Fruit fly (Drosophila melanogaster) whole organism, embryonic: ENCODE results near the gene CG3598.

Experiments used
- Asciz ChIP-seq: fragments of 200-800 bp; sonication (Bioruptor generic); optimal IDR thresholded peaks from 2 replicates; lab custom pipeline; 2017; ENCODE audit warnings: missing biosample characterization, mild to moderate bottlenecking, missing genetic modification characterization, missing genetic modification reagents
- BtbVII ChIP-seq: fragments of 200-800 bp; sonication (Bioruptor generic); optimal IDR thresholded peaks from 3 replicates; lab custom pipeline; 2017; ENCODE audit warnings: missing biosample characterization, mild to moderate bottlenecking, missing genetic modification characterization
- CG10274 ChIP-seq: fragments of 200-800 bp; sonication (Bioruptor generic); optimal IDR thresholded peaks from 3 replicates; lab custom pipeline; 2017; ENCODE audit warnings: missing biosample characterization, mild to moderate bottlenecking, missing genetic modification characterization
- CG10431 ChIP-seq: fragments of 200-800 bp; sonication (Bioruptor generic); optimal IDR thresholded peaks from 3 replicates; lab custom pipeline; 2018; ENCODE audit warnings: missing biosample characterization, mild to moderate bottlenecking, missing genetic modification characterization
- CG11723 ChIP-seq: fragments of 200-800 bp; sonication (Bioruptor generic); optimal IDR thresholded peaks from 2 replicates; lab custom pipeline; 2017; ENCODE audit warnings: missing biosample characterization, mild to moderate bottlenecking, missing genetic modification characterization
- CG1233 ChIP-seq: fragments of 200-800 bp; sonication (Bioruptor generic); optimal IDR thresholded peaks from 4 replicates; lab custom pipeline; 2018; ENCODE audit warnings: missing biosample characterization, mild to moderate bottlenecking, missing genetic modification characterization
- CG12659 ChIP-seq: fragments of 200-800 bp; sonication (Bioruptor generic); optimal IDR thresholded peaks from 3 replicates; lab custom pipeline; 2017; ENCODE audit warnings: mild to moderate bottlenecking, missing biosample characterization, missing genetic modification reagents, missing genetic modification characterization
- CG13287 ChIP-seq: fragments of 200-800 bp; sonication (Bioruptor generic); IDR thresholded peaks from 2 replicates; pipeline ENCODE4 v1.3.6; 2022; ENCODE audit warnings: missing biosample characterization, missing genetic modification characterization; ENCODE audit not compliant: partially characterized antibody
- CG15601 ChIP-seq: fragments of 200-800 bp; sonication (Bioruptor generic); optimal IDR thresholded peaks from 3 replicates; lab custom pipeline; 2019; ENCODE audit warnings: missing biosample characterization, mild to moderate bottlenecking, missing genetic modification characterization, moderate library complexity
- CG16815 ChIP-seq: fragments of 200-800 bp; sonication (Bioruptor generic); optimal IDR thresholded peaks from 3 replicates; lab custom pipeline; 2017; ENCODE audit warnings: missing biosample characterization, mild to moderate bottlenecking, missing genetic modification characterization
- CG17359 ChIP-seq: fragments of 200-800 bp; sonication (Bioruptor generic); optimal IDR thresholded peaks from 3 replicates; lab custom pipeline; 2018; ENCODE audit warnings: missing biosample characterization, mild to moderate bottlenecking, missing genetic modification characterization, moderate library complexity
- CG17385 ChIP-seq: fragments of 200-800 bp; sonication (Bioruptor generic); optimal IDR thresholded peaks from 3 replicates; lab custom pipeline; 2018; ENCODE audit warnings: missing biosample characterization, mild to moderate bottlenecking, missing genetic modification characterization
- CG18011 ChIP-seq: fragments of 200-800 bp; sonication (Bioruptor generic); optimal IDR thresholded peaks from 2 replicates; lab custom pipeline; 2017; ENCODE audit warnings: missing biosample characterization, missing genetic modification characterization, mild to moderate bottlenecking, moderate library complexity, missing genotype
- CG32532 ChIP-seq: fragments of 200-800 bp; sonication (Bioruptor generic); IDR thresholded peaks from 2 replicates; pipeline ENCODE4 v1.3.6; 2022; ENCODE audit warnings: missing biosample characterization, missing genetic modification characterization
- CG33213 ChIP-seq: fragments of 200-800 bp; sonication (Bioruptor generic); optimal IDR thresholded peaks from 3 replicates; lab custom pipeline; 2016; ENCODE audit warnings: missing biosample characterization, missing genetic modification characterization
- CG5180 ChIP-seq: fragments of 200-800 bp; sonication (Bioruptor generic); optimal IDR thresholded peaks from 3 replicates; lab custom pipeline; 2017; ENCODE audit warnings: missing biosample characterization, missing genetic modification characterization, mild to moderate bottlenecking, moderate library complexity, missing genetic modification reagents
- CG6813 ChIP-seq: fragments of 200-800 bp; sonication (Bioruptor generic); optimal IDR thresholded peaks from 2 replicates; lab custom pipeline; 2017; ENCODE audit warnings: missing biosample characterization, missing genetic modification characterization, mild to moderate bottlenecking, moderate library complexity, missing genetic modification reagents
- CG6854 ChIP-seq: fragments of 200-800 bp; sonication (Bioruptor generic); optimal IDR thresholded peaks from 3 replicates; lab custom pipeline; 2017; ENCODE audit warnings: missing biosample characterization, mild to moderate bottlenecking, missing genetic modification characterization
- CG7987 ChIP-seq: fragments of 200-800 bp; sonication (Bioruptor generic); optimal IDR thresholded peaks from 2 replicates; lab custom pipeline; 2018; ENCODE audit warnings: missing biosample characterization, mild to moderate bottlenecking, missing genetic modification characterization, moderate library complexity
- CG9437 ChIP-seq: fragments of 200-800 bp; sonication (Bioruptor generic); optimal IDR thresholded peaks from 2 replicates; lab custom pipeline; 2018; ENCODE audit warnings: missing biosample characterization, mild to moderate bottlenecking, missing genetic modification characterization
- CHES-1-like ChIP-seq: fragments of 200-800 bp; sonication (Bioruptor generic); optimal IDR thresholded peaks from 2 replicates; lab custom pipeline; 2016; ENCODE audit warnings: missing biosample characterization, missing genetic modification characterization
- CrebB ChIP-seq: fragments of 200-800 bp; sonication (Bioruptor generic); optimal IDR thresholded peaks from 3 replicates; lab custom pipeline; 2018; ENCODE audit warnings: missing biosample characterization, mild to moderate bottlenecking, missing genetic modification characterization
- Drgx ChIP-seq: fragments of 200-800 bp; sonication (Bioruptor generic); IDR thresholded peaks from 2 replicates; pipeline ENCODE4 v1.3.6; 2022; ENCODE audit warnings: missing biosample characterization, missing genetic modification characterization
- Lhr ChIP-seq: fragments of 200-800 bp; sonication (Bioruptor generic); optimal IDR thresholded peaks from 3 replicates; lab custom pipeline; 2017; ENCODE audit warnings: mild to moderate bottlenecking, missing biosample characterization, missing genetic modification reagents, missing genetic modification characterization
- MBD-R2 ChIP-seq: fragments of 200-800 bp; sonication (Bioruptor generic); IDR thresholded peaks from 2 replicates; pipeline ENCODE4 v1.3.6; 2022; ENCODE audit warnings: missing biosample characterization, missing genetic modification characterization
- Max ChIP-seq: fragments of 200-800 bp; sonication (Bioruptor generic); optimal IDR thresholded peaks from 2 replicates; lab custom pipeline; 2016; ENCODE audit warnings: missing biosample characterization, mild to moderate bottlenecking, missing genetic modification characterization
- Neu2 ChIP-seq: fragments of 200-800 bp; sonication (Bioruptor generic); optimal IDR thresholded peaks from 3 replicates; lab custom pipeline; 2016; ENCODE audit warnings: missing biosample characterization, missing genetic modification characterization, borderline replicate concordance
- NfI ChIP-seq: fragments of 200-800 bp; sonication (Bioruptor generic); optimal IDR thresholded peaks from 3 replicates; lab custom pipeline; 2018; ENCODE audit warnings: missing biosample characterization, mild to moderate bottlenecking, missing genetic modification characterization, moderate library complexity
- Pdp1 ChIP-seq, 2 experiments: fragments of 200-800 bp; sonication (Bioruptor generic); optimal IDR thresholded peaks; 3 replicates each; lab custom pipeline; 2016; ENCODE audit warnings: missing biosample characterization in 2 of 2, missing genetic modification characterization in 2 of 2, mild to moderate bottlenecking in 1 of 2, moderate library complexity in 1 of 2
- Scr ChIP-seq: fragments of 200-800 bp; sonication (Bioruptor generic); IDR thresholded peaks from 2 replicates; pipeline ENCODE4 v1.3.6; 2022; ENCODE audit warnings: missing biosample characterization, missing genetic modification characterization; ENCODE audit not compliant: partially characterized antibody
- bbx ChIP-seq: fragments of 200-800 bp; sonication (Bioruptor generic); IDR thresholded peaks from 2 replicates; pipeline ENCODE4 v1.3.6; 2022; ENCODE audit warnings: missing biosample characterization, missing genetic modification characterization; ENCODE audit not compliant: partially characterized antibody
- bcd ChIP-seq: fragments of 200-800 bp; sonication (Bioruptor generic); optimal IDR thresholded peaks from 2 replicates; lab custom pipeline; 2017; ENCODE audit warnings: missing biosample characterization, mild to moderate bottlenecking, missing genetic modification characterization
- fd96Cb ChIP-seq: fragments of 200-800 bp; sonication (Bioruptor generic); optimal IDR thresholded peaks from 2 replicates; lab custom pipeline; 2018; ENCODE audit warnings: missing biosample characterization, mild to moderate bottlenecking, missing genetic modification characterization, moderate library complexity
- grau ChIP-seq: fragments of 200-800 bp; optimal IDR thresholded peaks from 3 replicates; lab custom pipeline; 2019; ENCODE audit warnings: missing biosample characterization, mild to moderate bottlenecking, missing genetic modification characterization, moderate library complexity
- klu ChIP-seq: fragments of 200-800 bp; sonication (Bioruptor generic); IDR thresholded peaks from 2 replicates; pipeline ENCODE4 v1.3.6; 2022; ENCODE audit warnings: missing biosample characterization, missing genetic modification characterization
- lab ChIP-seq: fragments of 200-800 bp; sonication (Bioruptor generic); optimal IDR thresholded peaks from 3 replicates; lab custom pipeline; 2017; ENCODE audit warnings: missing biosample characterization, missing genetic modification characterization, mild to moderate bottlenecking, moderate library complexity, missing genetic modification reagents
- pfk ChIP-seq: fragments of 200-800 bp; sonication (Bioruptor generic); optimal IDR thresholded peaks from 2 replicates; lab custom pipeline; 2018; ENCODE audit warnings: missing biosample characterization, mild to moderate bottlenecking, missing genetic modification characterization, moderate library complexity
- salm ChIP-seq: fragments of 200-800 bp; sonication (Bioruptor generic); optimal IDR thresholded peaks from 2 replicates; lab custom pipeline; 2018; ENCODE audit warnings: missing biosample characterization, mild to moderate bottlenecking, missing genetic modification characterization
- sc ChIP-seq, 3 experiments: fragments of >200 bp in 2 of 3; fragments of 200-800 bp in 1 of 3; sonication (Bioruptor generic) in 1 of 3; optimal IDR thresholded peaks; 2 replicates in 2 of 3; 3 replicates in 1 of 3; lab custom pipeline; 2017; ENCODE audit warnings: mild to moderate bottlenecking in 1 of 3, missing biosample characterization in 1 of 3, missing genetic modification characterization in 1 of 3, missing genetic modification reagents in 1 of 3
- sens-2 ChIP-seq: fragments of 200-800 bp; sonication (Bioruptor generic); IDR thresholded peaks from 2 replicates; pipeline ENCODE4 v1.3.6; 2022; ENCODE audit warnings: missing biosample characterization, missing genetic modification characterization
- sisA ChIP-seq: fragments of 200-800 bp; sonication (Bioruptor generic); IDR thresholded peaks from 2 replicates; pipeline ENCODE4 v1.3.6; 2022; ENCODE audit warnings: missing biosample characterization, missing genetic modification characterization
- so ChIP-seq: fragments of 200-800 bp; sonication (Bioruptor generic); IDR thresholded peaks from 3 replicates; pipeline ENCODE4 v1.3.6; 2022; ENCODE audit warnings: missing biosample characterization, missing genetic modification characterization
- sr ChIP-seq: fragments of 200-800 bp; sonication (Bioruptor generic); IDR thresholded peaks from 3 replicates; pipeline ENCODE4 v1.3.6; 2022; ENCODE audit warnings: missing biosample characterization, missing genetic modification characterization
- tx ChIP-seq: fragments of 200-800 bp; sonication (Bioruptor generic); optimal IDR thresholded peaks from 2 replicates; lab custom pipeline; 2016; ENCODE audit warnings: missing biosample characterization, missing genetic modification characterization
- wor ChIP-seq: fragments of 200-800 bp; sonication (Bioruptor generic); IDR thresholded peaks from 2 replicates; pipeline ENCODE4 v1.3.6; 2022; ENCODE audit warnings: missing biosample characterization, missing genetic modification characterization

The CG3598 gene

dm6 chrX:2945103-2945502 lies 8.3 kb downstream of the CG3598 start, which contains the start of gene CG14423:
TSS of gene CG14423 (plus strand) at chrX:2945403.
- TF ChIP-seq Asciz (no peak), wor (GFP tag; lab: Robert Waterston, UW) (no peak), CG16815 (GFP tag; lab: Kevin White, UChicago) (no peak), CHES-1-like (GFP tag; lab: Kevin White, UChicago) (no peak), sens-2 (no peak), tx (GFP tag; lab: Kevin White, UChicago) (no peak), CG10431 (GFP tag; lab: Kevin White, UChicago) (no peak), Max (GFP tag; lab: Kevin White, UChicago) (no peak), CG9437 (GFP tag; lab: Kevin White, UChicago) (no peak)

- no peak for TF ChIP-seq sc (optimal IDR thresholded peaks at IDR 0.05; lab: Kevin White, UChicago)
- no peak for TF ChIP-seq sc (GFP tag; optimal IDR thresholded peaks at IDR 0.05; lab: Kevin White, UChicago)
- TF ChIP-seq CG10274 (GFP tag; lab: Kevin White, UChicago): no peak
- TF ChIP-seq sr: no peak
- no peak for TF ChIP-seq CG11723 (GFP tag; lab: Kevin White, UChicago)
- no peak for TF ChIP-seq sisA (GFP tag; lab: Robert Waterston, UW)
- no peak for TF ChIP-seq klu
- TF ChIP-seq Neu2 (GFP tag; lab: Kevin White, UChicago): no peak
- TF ChIP-seq fd96Cb (tag; lab: Kevin White, UChicago): no peak
Measured at dm6 chrX:2946794-2947193, 10.0 kb downstream of the CG3598 start, which contains the start of gene CG17959. TSS of gene CG17959 (plus strand) at chrX:2947094.

- TF ChIP-seq Lhr (GFP tag; lab: Kevin White, UChicago): no peak
- 0 out of 3 replicates have a peak, but pooled peaks have one; percentile 21 for TF ChIP-seq so (GFP tag; lab: Robert Waterston, UW)
- peak in 1 of 2 experiments; percentile 71 for TF ChIP-seq Pdp1 (GFP tag; optimal IDR thresholded peaks at IDR 0.05; lab: Kevin White, UChicago)
- peak; percentile 37 for TF ChIP-seq CG6813
- TF ChIP-seq pfk (GFP tag; lab: Kevin White, UChicago): peak; percentile 8
- no peak for TF ChIP-seq CrebB (tag; lab: Kevin White, UChicago)
- TF ChIP-seq MBD-R2 (GFP tag; lab: Robert Waterston, UW): 0 out of 2 replicates have a peak, but pooled peaks have one; percentile 6
- peak; percentile 64 for TF ChIP-seq NfI (GFP tag; lab: Kevin White, UChicago)
- TF ChIP-seq Drgx: peak; percentile 74
- TF ChIP-seq CG6854 (GFP tag; lab: Kevin White, UChicago): peak; percentile 10
- TF ChIP-seq CG33213: no peak
- TF ChIP-seq lab (GFP tag; lab: Kevin White, UChicago): peak; percentile 37
- TF ChIP-seq bcd (GFP tag; lab: Kevin White, UChicago): no peak
- TF ChIP-seq grau (tag; lab: Kevin White, UChicago): peak; percentile 15
- TF ChIP-seq salm (tag; lab: Kevin White, UChicago): no peak
- peak; percentile 10; the same call in 1 of the 2 replicates for TF ChIP-seq CG32532 (GFP tag; lab: Robert Waterston, UW)
- peak; percentile 42; the same call in 1 of the 2 replicates for TF ChIP-seq bbx (GFP tag; lab: Robert Waterston, UW)
- TF ChIP-seq Scr (GFP tag; lab: Robert Waterston, UW): 0 out of 2 replicates have a peak, but pooled peaks have one; percentile 15
- peak; percentile 38 for TF ChIP-seq BtbVII (GFP tag; lab: Kevin White, UChicago)
- TF ChIP-seq CG15601 (tag; lab: Kevin White, UChicago): peak; percentile 16
- peak; percentile 3 for TF ChIP-seq CG1233 (GFP tag; lab: Kevin White, UChicago)
- peak; percentile 2 for TF ChIP-seq CG5180 (GFP tag; lab: Kevin White, UChicago)
- no peak for TF ChIP-seq CG7987 (GFP tag; lab: Kevin White, UChicago)
- TF ChIP-seq CG17385 (GFP tag; lab: Kevin White, UChicago): peak; percentile 18
- TF ChIP-seq CG12659: peak; percentile 7
- TF ChIP-seq CG18011 (GFP tag; lab: Kevin White, UChicago): peak; percentile 56
- TF ChIP-seq CG13287 (GFP tag; lab: Robert Waterston, UW): peak; percentile 47
- peak; percentile 76 for TF ChIP-seq CG17359 (tag; lab: Kevin White, UChicago)
Measured at dm6 chrX:2947545-2948072, 10.8 kb downstream of the CG3598 start, which contains the start of gene CG3603. TSS of gene CG3603 (plus strand) at chrX:2948034.
